Worm (Caenorhabditis elegans): ENCODE measurements around the gene F45B8.5.

F45B8.5 gene

ce11 chrX:14965761-14966160, at the start of gene F45B8.5:
Gene F45B8.5 (plus strand): TSS chrX:14966061.
- TF ChIP-seq lin-1 (GFP tag; IDR thresholded peaks at IDR 0.05): no peak
- no peak for TF ChIP-seq F44E2.7 (GFP tag; IDR thresholded peaks at IDR 0.05)
- TF ChIP-seq tag-97 (GFP tag; IDR thresholded peaks at IDR 0.05): no peak
- no peak for TF ChIP-seq mep-1 (tag; optimal IDR thresholded peaks at IDR 0.05)
- TF ChIP-seq fkh-10 (GFP tag; optimal IDR thresholded peaks at IDR 0.05): no peak
- no peak for TF ChIP-seq zfp-2 (tag; optimal IDR thresholded peaks at IDR 0.05)
- TF ChIP-seq Y105C5A.15 (GFP tag; IDR thresholded peaks at IDR 0.05): no peak
- TF ChIP-seq D1046.2 (GFP tag; IDR thresholded peaks at IDR 0.05): no peak
- no peak for TF ChIP-seq ztf-11 (tag; optimal IDR thresholded peaks at IDR 0.05)
- TF ChIP-seq lir-3 (tag; optimal IDR thresholded peaks at IDR 0.05): no peak
- no peak for TF ChIP-seq spr-1 (tag; optimal IDR thresholded peaks at IDR 0.05)
- TF ChIP-seq ceh-82 (tag; optimal IDR thresholded peaks at IDR 0.05): no peak
- TF ChIP-seq spr-3 (GFP tag; optimal IDR thresholded peaks at IDR 0.05): no peak
- no peak for TF ChIP-seq mes-2 (tag; optimal IDR thresholded peaks at IDR 0.05; ENCODE audit: poor library complexity, severe bottlenecking)
- TF ChIP-seq F26F4.8 (GFP tag; conservative IDR thresholded peaks at IDR 0.05): no peak

DNA sequence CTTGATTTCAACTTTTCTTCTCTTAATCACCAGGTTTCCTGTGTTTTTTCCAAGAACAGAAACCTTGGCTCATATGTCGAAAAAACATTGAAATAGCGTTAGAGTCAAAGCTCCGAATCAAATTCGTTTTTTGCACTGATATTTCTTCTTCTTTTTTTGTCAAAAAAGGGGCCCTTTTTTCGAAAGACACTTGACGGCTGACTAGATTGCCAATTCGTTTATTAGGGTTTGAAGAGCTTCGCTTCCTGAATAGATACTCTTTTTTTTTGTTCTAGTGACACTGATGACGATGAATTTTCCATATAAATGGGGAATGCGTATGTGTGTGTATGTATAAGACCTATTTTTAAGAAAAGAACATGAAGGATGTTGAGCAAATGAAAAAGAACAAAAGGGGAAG, 49.1 kb upstream of the F45B8.5 start:
- TF ChIP-seq tra-1 (GFP tag; IDR thresholded peaks at IDR 0.05) (no peak), fkh-10 (GFP tag; optimal IDR thresholded peaks at IDR 0.05) (peak; percentile 46)

ce11 chrX:14918538-14918937, 47.3 kb upstream of the F45B8.5 start, which contains the start of gene npr-40:
Gene npr-40 (plus strand): TSS chrX:14918838.
- TF ChIP-seq zfp-3 (GFP tag; conservative IDR thresholded peaks at IDR 0.05) (no peak), pha-4 (GFP tag; IDR thresholded peaks at IDR 0.05) (no peak), pha-4 (tag; optimal IDR thresholded peaks at IDR 0.05) (no peak), mdl-1 (tag; optimal IDR thresholded peaks at IDR 0.05) (no peak), aha-1 (tag) (peak; percentile 4)

DNA sequence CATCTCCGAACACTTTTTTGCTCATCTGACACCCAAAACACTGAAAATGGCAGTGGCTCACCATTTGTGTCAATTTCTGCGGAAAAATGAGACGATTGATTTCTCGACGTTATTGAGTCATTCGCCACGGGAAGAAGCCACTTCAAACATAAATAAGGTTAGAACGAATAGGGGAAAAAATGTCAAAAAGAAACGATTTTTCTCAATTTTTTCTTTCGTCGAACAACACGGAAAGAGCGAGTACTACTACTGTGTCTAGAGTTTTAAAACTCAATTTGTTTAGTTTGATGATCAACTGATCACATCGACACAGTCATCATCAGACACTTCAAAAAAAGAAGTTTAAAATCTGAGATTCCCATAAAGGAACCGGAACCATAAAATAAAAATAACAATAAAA, 45.0 kb upstream of the F45B8.5 start:
- peak; percentile 53 for TF ChIP-seq fkh-10 (GFP tag; optimal IDR thresholded peaks at IDR 0.05)
- peak in 1 of 2 experiments; percentile 90 for TF ChIP-seq unc-62 (GFP tag; optimal IDR thresholded peaks at IDR 0.05 in 1 of 2)
- no peak for TF ChIP-seq unc-62 (tag; optimal IDR thresholded peaks at IDR 0.05)
- no peak for TF ChIP-seq hlh-11 (tag; optimal IDR thresholded peaks at IDR 0.05)

ce11 chrX:14922758-14923157, 43.1 kb upstream of the F45B8.5 start:
- no peak for TF ChIP-seq ceh-28 (tag; optimal IDR thresholded peaks at IDR 0.05)
- peak; percentile 90 for TF ChIP-seq aha-1 (tag)

DNA sequence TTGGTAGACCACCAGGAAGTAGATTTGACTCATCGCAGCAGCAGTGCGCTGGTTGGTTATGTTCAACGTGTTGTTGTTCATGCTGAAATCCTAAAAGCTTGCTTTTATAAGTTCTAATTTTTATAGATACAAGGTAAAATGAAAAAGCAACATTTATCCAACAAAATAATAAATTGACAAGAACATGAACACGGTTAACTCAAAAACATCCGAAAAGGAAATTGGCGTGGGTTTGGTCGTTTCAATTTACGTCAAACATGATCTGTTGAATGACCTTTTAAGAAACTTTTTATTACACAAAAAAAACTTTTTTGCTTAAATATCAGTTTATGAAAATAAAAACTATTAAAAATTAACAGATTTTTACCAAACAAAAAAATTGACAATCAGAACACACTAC, 37.0 kb upstream of the F45B8.5 start, which contains the start of gene ntr-2:
Gene ntr-2, minus strand, starts transcription at position 101 of the 400 bp plus-strand sequence.
- TF ChIP-seq snpc-1.2 (GFP tag; IDR thresholded peaks at IDR 0.05): no peak
- no peak for TF ChIP-seq lin-15B (tag; optimal IDR thresholded peaks at IDR 0.05)
- TF ChIP-seq ZK337.2 (GFP tag; IDR thresholded peaks at IDR 0.05): no peak
- no peak for TF ChIP-seq egl-43 (GFP tag; IDR thresholded peaks at IDR 0.05)
- no peak for TF ChIP-seq gei-8 (GFP tag; optimal IDR thresholded peaks at IDR 0.05)
- no peak for TF ChIP-seq mxl-2 (GFP tag; conservative IDR thresholded peaks at IDR 0.05)
- TF ChIP-seq daf-12 (tag; optimal IDR thresholded peaks at IDR 0.05): no peak
- no peak for TF ChIP-seq ztf-7 (tag; optimal IDR thresholded peaks at IDR 0.05)
- no peak for TF ChIP-seq R02D3.7 (tag; optimal IDR thresholded peaks at IDR 0.05)
- no peak for TF ChIP-seq zip-11 (GFP tag; IDR thresholded peaks at IDR 0.05)
- TF ChIP-seq hlh-11 (tag; optimal IDR thresholded peaks at IDR 0.05): no peak
- TF ChIP-seq cey-2 (tag; optimal IDR thresholded peaks at IDR 0.05; ENCODE audit: borderline replicate concordance, insufficient read depth): no peak
- no peak for TF ChIP-seq F44E2.7 (GFP tag; IDR thresholded peaks at IDR 0.05)
- no peak for TF ChIP-seq sdz-12 (GFP tag; optimal IDR thresholded peaks at IDR 0.05)
- TF ChIP-seq nhr-48 (tag; optimal IDR thresholded peaks at IDR 0.05): no peak
- no peak for TF ChIP-seq nhr-28 (tag; optimal IDR thresholded peaks at IDR 0.05)
- TF ChIP-seq pha-4 (GFP tag; IDR thresholded peaks at IDR 0.05): no peak
- no peak for TF ChIP-seq pha-4 (tag; optimal IDR thresholded peaks at IDR 0.05)
- no peak for TF ChIP-seq nhr-237 (tag; optimal IDR thresholded peaks at IDR 0.05)
- no peak for TF ChIP-seq daf-19 (GFP tag; conservative IDR thresholded peaks at IDR 0.05)
- no peak for TF ChIP-seq nhr-6 (tag; optimal IDR thresholded peaks at IDR 0.05)

Measured in whole organism, L4 larva.